Fruit fly (Drosophila melanogaster): Measurements from ENCODE around the gene CG15024.

DNA sequence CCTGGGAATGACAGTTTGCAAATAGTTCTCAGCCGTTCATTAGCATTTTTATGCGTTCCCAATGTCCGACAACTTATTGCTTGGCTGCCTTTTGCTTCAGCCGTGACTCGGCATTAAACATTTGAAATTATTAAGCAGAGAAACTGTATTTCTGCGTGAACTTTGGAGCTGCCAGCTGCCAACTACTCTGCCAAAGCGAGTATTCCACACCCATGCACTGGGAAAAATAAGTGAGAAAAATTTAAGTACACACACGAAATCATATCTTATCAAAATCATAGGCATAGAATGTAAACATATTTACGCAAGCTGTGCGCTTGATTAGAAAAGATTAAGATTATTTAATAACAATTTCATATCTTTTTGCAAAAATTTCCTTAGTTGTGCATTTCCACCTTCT is 50.6 kb downstream of the CG15024 start:
- TF ChIP-seq toe (GFP tag; optimal IDR thresholded peaks at IDR 0.05) (peak; percentile 41), CG12768 (GFP tag; optimal IDR thresholded peaks at IDR 0.05) (peak; percentile 44), CG1620 (GFP tag; optimal IDR thresholded peaks at IDR 0.05) (no peak), CG7045 (GFP tag; optimal IDR thresholded peaks at IDR 0.05) (peak; percentile 15), Hr96 (GFP tag; optimal IDR thresholded peaks at IDR 0.05) (no peak), CG14711 (tag; optimal IDR thresholded peaks at IDR 0.05) (no peak), bab1 (GFP tag; optimal IDR thresholded peaks at IDR 0.05) (no peak), Crg-1 (GFP tag; optimal IDR thresholded peaks at IDR 0.05) (no peak), CG11617 (GFP tag; optimal IDR thresholded peaks at IDR 0.05) (no peak), Clk (GFP tag; optimal IDR thresholded peaks at IDR 0.05) (no peak), kay (GFP tag; ENCODE audit: borderline replicate concordance) (peak; percentile 75), cic (GFP tag; optimal IDR thresholded peaks at IDR 0.05) (no peak)
